Worm (Caenorhabditis elegans): Measurements from ENCODE around the gene T21D12.11.
A peak's percentile ranks its signal among the peaks of the same experiment; 100 is the strongest.

The T21D12.11 gene

ce11 chrIV:291851-292367 lies 22.7 kb downstream of the T21D12.11 start (continued):
- TF ChIP-seq nhr-77 (tag; optimal IDR thresholded peaks at IDR 0.05) (peak; percentile 33), hlh-30 (tag; optimal IDR thresholded peaks at IDR 0.05; ENCODE audit: insufficient read depth) (peak; percentile 64), nhr-6 (tag; optimal IDR thresholded peaks at IDR 0.05) (peak; percentile 34), hlh-11 (tag; optimal IDR thresholded peaks at IDR 0.05) (peak; percentile 84), ztf-7 (tag; optimal IDR thresholded peaks at IDR 0.05) (peak; percentile 52), tra-1 (GFP tag; IDR thresholded peaks at IDR 0.05) (peak; percentile 49; the same call in 1 of the 2 replicates), lin-1 (GFP tag; IDR thresholded peaks at IDR 0.05) (peak; percentile 23; the same call in 1 of the 2 replicates), dve-1 (tag; optimal IDR thresholded peaks at IDR 0.05; ENCODE audit: insufficient read depth) (peak; percentile 91), madf-9 (GFP tag; conservative IDR thresholded peaks at IDR 0.05) (no peak), lin-38 (GFP tag; IDR thresholded peaks at IDR 0.05) (0 out of 2 replicates have a peak, but pooled peaks have one; percentile 30), mxl-2 (GFP tag; conservative IDR thresholded peaks at IDR 0.05) (no peak), jun-1 (tag; optimal IDR thresholded peaks at IDR 0.05) (peak; percentile 36), mxl-3 (GFP tag; optimal IDR thresholded peaks at IDR 0.05) (peak; percentile 60), mdl-1 (tag; optimal IDR thresholded peaks at IDR 0.05) (peak in 1 of 2 experiments; percentile 71), nhr-28 (tag; optimal IDR thresholded peaks at IDR 0.05) (peak; percentile 96), arid-1 (GFP tag; conservative IDR thresholded peaks at IDR 0.05) (no peak), F37D6.2 (tag; optimal IDR thresholded peaks at IDR 0.05) (no peak), nhr-48 (tag; optimal IDR thresholded peaks at IDR 0.05) (peak; percentile 71), mes-2 (tag; optimal IDR thresholded peaks at IDR 0.05; ENCODE audit: poor library complexity, severe bottlenecking) (peak; percentile 36), F10B5.3 (tag; optimal IDR thresholded peaks at IDR 0.05) (no peak), zip-2 (tag; optimal IDR thresholded peaks at IDR 0.05) (peak; percentile 58), lsy-2 (tag; optimal IDR thresholded peaks at IDR 0.05) (peak in 1 of 2 experiments; percentile 13), php-3 (GFP tag; IDR thresholded peaks at IDR 0.05) (peak; percentile 70), hif-1 (tag; optimal IDR thresholded peaks at IDR 0.05) (peak in 1 of 2 experiments; percentile 28), Y75B8A.6 (GFP tag; IDR thresholded peaks at IDR 0.05) (no peak), fos-1 (tag; optimal IDR thresholded peaks at IDR 0.05) (peak; percentile 83), pqm-1 (tag; optimal IDR thresholded peaks at IDR 0.05) (peak; percentile 97)

ce11 chrIV:293163-293755 lies 24.1 kb downstream of the T21D12.11 start:
- TF ChIP-seq aha-1 (tag) (peak; percentile 95), R02D3.7 (tag; optimal IDR thresholded peaks at IDR 0.05) (no peak), unc-62 (GFP tag; optimal IDR thresholded peaks at IDR 0.05 in 1 of 2) (peak in 1 of 2 experiments; percentile 37), unc-62 (tag; optimal IDR thresholded peaks at IDR 0.05) (no peak)

- peak; percentile 88 for TF ChIP-seq aha-1 (tag)
- 0 out of 2 replicates have a peak, but pooled peaks have one; percentile 37 for TF ChIP-seq lin-1 (GFP tag; IDR thresholded peaks at IDR 0.05)
- TF ChIP-seq zfp-3 (GFP tag; conservative IDR thresholded peaks at IDR 0.05): 0 out of 2 replicates have a peak, but pooled peaks have one; percentile 14
- TF ChIP-seq ceh-82 (tag; optimal IDR thresholded peaks at IDR 0.05): no peak
- TF ChIP-seq pqm-1 (tag; optimal IDR thresholded peaks at IDR 0.05): peak; percentile 45
- peak in 1 of 2 experiments; percentile 3 for TF ChIP-seq daf-16 (GFP tag; optimal IDR thresholded peaks at IDR 0.05)
- TF ChIP-seq daf-16 (tag; optimal IDR thresholded peaks at IDR 0.05): peak; percentile 24
- peak; percentile 36 for TF ChIP-seq dmd-6 (GFP tag; IDR thresholded peaks at IDR 0.05)
- peak; percentile 43 for TF ChIP-seq dve-1 (tag; optimal IDR thresholded peaks at IDR 0.05; ENCODE audit: insufficient read depth)
- TF ChIP-seq spr-1 (tag; optimal IDR thresholded peaks at IDR 0.05): no peak
- TF ChIP-seq cey-2 (tag; optimal IDR thresholded peaks at IDR 0.05; ENCODE audit: borderline replicate concordance, insufficient read depth): no peak
- TF ChIP-seq hlh-11 (tag; optimal IDR thresholded peaks at IDR 0.05): peak; percentile 13
- 0 out of 2 replicates have a peak, but pooled peaks have one; percentile 8 for TF ChIP-seq set-16 (GFP tag; IDR thresholded peaks at IDR 0.05)
- TF ChIP-seq hlh-30 (tag; optimal IDR thresholded peaks at IDR 0.05; ENCODE audit: insufficient read depth): peak; percentile 37
Measured at ce11 chrIV:293995-294700, 24.9 kb downstream of the T21D12.11 start.
